Fruit fly (Drosophila melanogaster) whole organism, embryonic: ENCODE data around the gene Prx1.

Experiments
- Blimp-1 ChIP-seq: fragments of 200-800 bp; sonication (Bioruptor generic); optimal IDR thresholded peaks from 3 replicates; lab custom pipeline; 2018; ENCODE audit warnings: missing biosample characterization, missing genetic modification characterization, mild to moderate bottlenecking, moderate library complexity, missing genetic modification reagents
- CG2120 ChIP-seq: fragments of 200-800 bp; sonication (Bioruptor generic); optimal IDR thresholded peaks from 3 replicates; lab custom pipeline; 2016; ENCODE audit warnings: missing biosample characterization, missing genetic modification characterization
- CG30020 ChIP-seq: fragments of 200-800 bp; optimal IDR thresholded peaks from 2 replicates; lab custom pipeline; 2019; ENCODE audit warnings: missing biosample characterization, mild to moderate bottlenecking, missing genetic modification characterization, moderate library complexity
- Doc3 ChIP-seq: fragments of 200-800 bp; sonication (Bioruptor generic); IDR thresholded peaks from 3 replicates; pipeline ENCODE4 v1.3.6; 2022; ENCODE audit warnings: missing biosample characterization, missing genetic modification characterization; ENCODE audit not compliant: partially characterized antibody
- Hr3 ChIP-seq: fragments of 200-800 bp; sonication (Bioruptor generic); optimal IDR thresholded peaks from 3 replicates; lab custom pipeline; 2016; ENCODE audit warnings: missing biosample characterization, missing genetic modification characterization
- Nf-YB ChIP-seq: fragments of 200-800 bp; sonication (Bioruptor generic); optimal IDR thresholded peaks from 3 replicates; lab custom pipeline; 2019; ENCODE audit warnings: missing biosample characterization, mild to moderate bottlenecking, missing genetic modification characterization, moderate library complexity
- emc ChIP-seq: fragments of 200-800 bp; sonication (Bioruptor generic); optimal IDR thresholded peaks from 2 replicates; lab custom pipeline; 2016; ENCODE audit warnings: missing biosample characterization, missing genetic modification characterization
- scrt ChIP-seq: fragments of 200-800 bp; sonication (Bioruptor generic); optimal IDR thresholded peaks from 2 replicates; lab custom pipeline; 2018; ENCODE audit warnings: missing biosample characterization, mild to moderate bottlenecking, missing genetic modification characterization, moderate library complexity
- yki ChIP-seq: fragments of >200 bp; optimal IDR thresholded peaks from 3 replicates; lab custom pipeline; 2018

dm6 chr3L:15234233-15234778 lies 26.7 kb downstream of the Prx1 start:
- TF ChIP-seq Doc3 (GFP tag; lab: Robert Waterston, UW), result no peak
- no peak for TF ChIP-seq yki
- TF ChIP-seq Hr3 (GFP tag; lab: Kevin White, UChicago), result no peak
- no peak for TF ChIP-seq CG30020 (tag; lab: Kevin White, UChicago)
- no peak for TF ChIP-seq Blimp-1 (GFP tag; lab: Kevin White, UChicago)
- TF ChIP-seq Nf-YB, result no peak
- no peak for TF ChIP-seq scrt (GFP tag; lab: Kevin White, UChicago)
- peak; percentile 40 for TF ChIP-seq CG2120 (GFP tag; lab: Kevin White, UChicago)
- TF ChIP-seq emc (GFP tag; lab: Kevin White, UChicago), result no peak
